Worm (Caenorhabditis elegans): Measurements from ENCODE around the gene odr-10.

odr-10 gene

DNA sequence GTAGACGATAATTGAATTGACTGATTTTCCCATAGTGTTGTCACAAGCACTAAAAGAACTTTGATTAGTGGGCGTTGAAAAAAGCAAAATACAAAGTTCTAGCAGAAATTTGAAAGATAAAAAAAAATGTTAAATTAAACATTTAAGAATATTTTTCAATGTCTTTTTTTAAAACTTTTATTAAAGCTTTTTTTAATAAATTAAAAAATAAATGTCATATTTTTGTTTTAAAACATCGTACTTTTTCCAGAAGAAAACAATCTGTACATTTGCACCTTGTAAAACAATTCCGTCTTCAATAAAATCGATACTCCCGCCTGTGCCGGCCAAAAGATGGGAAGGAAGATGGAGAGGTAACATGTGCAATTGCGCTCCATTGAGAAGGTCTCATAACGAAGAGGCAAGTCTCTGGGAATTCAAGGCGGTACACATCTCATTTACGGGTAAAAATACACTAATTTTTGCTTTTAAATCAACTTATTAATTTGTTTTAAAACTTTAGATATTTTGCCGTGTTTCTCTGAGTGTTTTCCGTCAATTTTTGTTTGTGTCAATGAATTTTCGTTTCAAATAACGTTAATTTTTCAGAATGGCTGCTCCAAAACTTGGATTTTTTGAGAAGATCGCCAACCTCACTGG lies 24.9 kb downstream of the odr-10 start, which contains the start of the genes glr-6 and asg-2:
glr-6 (minus strand) TSS at position 51 of the 639 bp plus-strand sequence.
asg-2 (plus strand) TSS at position 589 of the 639 bp plus-strand sequence.
- TF ChIP-seq dpl-1 (GFP tag; optimal IDR thresholded peaks at IDR 0.05): peak; percentile 73
- TF ChIP-seq D1046.2 (GFP tag; IDR thresholded peaks at IDR 0.05): no peak
- peak; percentile 70 for TF ChIP-seq pqm-1 (tag; optimal IDR thresholded peaks at IDR 0.05)
- TF ChIP-seq R02D3.7 (tag; optimal IDR thresholded peaks at IDR 0.05): peak; percentile 44
- no peak for TF ChIP-seq nhr-76 (tag; optimal IDR thresholded peaks at IDR 0.05)
- peak; percentile 96 for TF ChIP-seq aha-1 (tag)
- no peak for TF ChIP-seq lin-29 (GFP tag; IDR thresholded peaks at IDR 0.05)
- no peak for TF ChIP-seq lin-39 (tag; optimal IDR thresholded peaks at IDR 0.05)
- no peak for TF ChIP-seq cey-2 (tag; optimal IDR thresholded peaks at IDR 0.05; ENCODE audit: borderline replicate concordance, insufficient read depth)
- peak; percentile 89 for TF ChIP-seq mep-1 (tag; optimal IDR thresholded peaks at IDR 0.05)
- peak; percentile 74 for TF ChIP-seq nhr-6 (tag; optimal IDR thresholded peaks at IDR 0.05)
- TF ChIP-seq lin-38 (GFP tag; IDR thresholded peaks at IDR 0.05): peak; percentile 97
- TF ChIP-seq nhr-25 (tag; optimal IDR thresholded peaks at IDR 0.05; ENCODE audit: borderline replicate concordance, insufficient read depth): no peak
- peak; percentile 51 for TF ChIP-seq spr-1 (tag; optimal IDR thresholded peaks at IDR 0.05)
- TF ChIP-seq nhr-111 (GFP tag; optimal IDR thresholded peaks at IDR 0.05): no peak
- no peak for TF ChIP-seq lim-7 (GFP tag; IDR thresholded peaks at IDR 0.05)
- TF ChIP-seq snpc-1.2 (GFP tag; IDR thresholded peaks at IDR 0.05): no peak
- TF ChIP-seq ctbp-1 (GFP tag; IDR thresholded peaks at IDR 0.05): 0 out of 2 replicates have a peak, but pooled peaks have one; percentile 39
- no peak for TF ChIP-seq attf-4 (tag; optimal IDR thresholded peaks at IDR 0.05)
- TF ChIP-seq F26F4.8 (GFP tag; conservative IDR thresholded peaks at IDR 0.05): no peak
- TF ChIP-seq ZK546.5 (tag; optimal IDR thresholded peaks at IDR 0.05): no peak
- no peak for TF ChIP-seq madf-5 (GFP tag; IDR thresholded peaks at IDR 0.05)
- no peak for TF ChIP-seq aly-2 (tag; optimal IDR thresholded peaks at IDR 0.05)
- peak; percentile 57 for TF ChIP-seq lin-15B (tag; optimal IDR thresholded peaks at IDR 0.05)
- TF ChIP-seq daf-8 (GFP tag; IDR thresholded peaks at IDR 0.05): no peak
- no peak for TF ChIP-seq nhr-41 (GFP tag; IDR thresholded peaks at IDR 0.05)
- TF ChIP-seq dmd-8 (GFP tag; IDR thresholded peaks at IDR 0.05): no peak
- TF ChIP-seq mxl-2 (GFP tag; conservative IDR thresholded peaks at IDR 0.05): no peak
- no peak for TF ChIP-seq Y5F2A.4 (GFP tag; optimal IDR thresholded peaks at IDR 0.05)
- TF ChIP-seq jun-1 (tag; optimal IDR thresholded peaks at IDR 0.05): no peak
- TF ChIP-seq zfp-3 (GFP tag; conservative IDR thresholded peaks at IDR 0.05): no peak
- TF ChIP-seq ces-1 (GFP tag; optimal IDR thresholded peaks at IDR 0.05): no peak
- TF ChIP-seq rbr-2 (tag; optimal IDR thresholded peaks at IDR 0.05): peak; percentile 71
- peak; percentile 75 for TF ChIP-seq hlh-11 (tag; optimal IDR thresholded peaks at IDR 0.05)
- peak; percentile 86 for TF ChIP-seq nhr-11 (tag; optimal IDR thresholded peaks at IDR 0.05)
- peak in 1 of 2 experiments; percentile 38 for TF ChIP-seq daf-16 (GFP tag; optimal IDR thresholded peaks at IDR 0.05)
- TF ChIP-seq daf-16 (tag; optimal IDR thresholded peaks at IDR 0.05): peak; percentile 80
- peak; percentile 79 for TF ChIP-seq fkh-10 (GFP tag; optimal IDR thresholded peaks at IDR 0.05)
- TF ChIP-seq madf-9 (GFP tag; conservative IDR thresholded peaks at IDR 0.05): no peak
- no peak for TF ChIP-seq ztf-11 (tag; optimal IDR thresholded peaks at IDR 0.05)
- TF ChIP-seq T20F7.1 (GFP tag; optimal IDR thresholded peaks at IDR 0.05): peak; percentile 68
- no peak for TF ChIP-seq Y105C5A.15 (GFP tag; IDR thresholded peaks at IDR 0.05)
- peak; percentile 39 for TF ChIP-seq zfp-2 (tag; optimal IDR thresholded peaks at IDR 0.05)
- no peak for TF ChIP-seq gei-8 (GFP tag; optimal IDR thresholded peaks at IDR 0.05)
- 0 out of 2 replicates have a peak, but pooled peaks have one; percentile 43 for TF ChIP-seq ceh-20 (GFP tag; IDR thresholded peaks at IDR 0.05)
- TF ChIP-seq dve-1 (tag; optimal IDR thresholded peaks at IDR 0.05; ENCODE audit: insufficient read depth): peak; percentile 87
- TF ChIP-seq ama-1 (optimal IDR thresholded peaks at IDR 0.05): peak; percentile 10
- no peak for TF ChIP-seq nhr-42 (GFP tag; IDR thresholded peaks at IDR 0.05)
- TF ChIP-seq hlh-30 (tag; optimal IDR thresholded peaks at IDR 0.05; ENCODE audit: insufficient read depth): peak; percentile 66
- peak in 1 of 2 experiments; percentile 90 for TF ChIP-seq lsy-2 (tag; optimal IDR thresholded peaks at IDR 0.05)
- TF ChIP-seq mes-2 (tag; optimal IDR thresholded peaks at IDR 0.05; ENCODE audit: poor library complexity, severe bottlenecking): peak; percentile 88

Data from whole organism, L4 larva.